Fruit fly (Drosophila melanogaster) whole organism: ENCODE measurements around the gene CG3815.

ENCODE experiments used
- CG8478 ChIP-seq: fragments of >200 bp; optimal IDR thresholded peaks from 2 replicates; lab custom pipeline; 2018; ENCODE audit warnings: inconsistent platforms
- pan ChIP-seq: fragments of >200 bp; optimal IDR thresholded peaks from 2 replicates; lab custom pipeline; 2017
- psq ChIP-seq: fragments of >200 bp; optimal IDR thresholded peaks from 2 replicates; lab custom pipeline; 2017

DNA sequence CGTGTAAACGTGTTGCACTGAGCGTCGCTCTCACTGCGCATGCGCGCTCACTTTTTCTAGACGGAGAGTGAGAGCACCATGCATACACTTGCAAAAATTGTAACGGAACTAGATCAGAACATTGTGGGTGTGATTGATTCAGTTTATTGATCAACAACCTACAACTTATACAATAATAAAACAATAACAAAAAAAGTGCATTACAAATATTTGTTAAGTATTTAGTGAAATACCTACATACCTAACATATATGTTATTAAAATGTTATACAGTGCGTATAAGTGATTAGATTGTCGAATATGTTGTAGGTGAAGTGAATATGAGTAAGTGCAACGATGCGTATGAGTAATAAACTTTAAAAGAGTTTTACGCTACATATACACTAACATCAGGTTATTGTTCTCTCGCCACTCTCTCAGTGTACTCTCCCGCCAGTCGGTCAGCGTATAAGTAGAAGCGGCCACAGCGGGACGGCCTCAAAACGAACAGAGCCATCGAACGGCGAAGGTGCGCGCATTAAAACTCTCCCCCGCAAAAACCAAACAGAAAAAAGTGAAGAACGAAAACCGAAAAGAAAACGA, 35.3 kb downstream of the CG3815 start, which contains the start of gene CG42240:
- TF ChIP-seq CG8478 (lab: Kevin White, UChicago) = no peak
- no peak for TF ChIP-seq pan
- no peak for TF ChIP-seq psq
